Fruit fly (Drosophila melanogaster): ENCODE data around the gene Tep1.

DNA sequence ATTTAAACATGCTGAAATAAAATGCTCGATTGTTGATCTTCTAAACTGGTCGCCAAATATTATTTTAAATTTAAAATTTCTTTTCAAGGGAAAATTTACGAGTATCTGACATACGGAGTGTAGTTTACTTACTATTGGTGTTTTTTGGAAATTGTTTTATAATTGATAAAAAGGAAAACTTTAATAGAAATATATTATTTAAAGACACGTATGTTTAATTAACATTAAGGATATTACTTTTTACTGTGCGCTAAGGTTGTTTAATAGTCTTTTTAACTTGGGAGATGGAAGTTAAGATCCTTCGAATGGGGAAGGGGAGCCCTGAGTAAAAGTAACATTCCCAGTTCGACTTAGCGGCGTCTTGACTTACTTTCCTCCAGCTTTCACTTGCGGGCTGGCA is 13.6 kb downstream of the Tep1 start, which contains the start of gene CG7653:
- TF ChIP-seq psq (optimal IDR thresholded peaks at IDR 0.05) (no peak), Sin3A (optimal IDR thresholded peaks at IDR 0.05) (no peak), h (optimal IDR thresholded peaks at IDR 0.05) (no peak)
